Worm (Caenorhabditis elegans) whole organism, L4/young adult: ENCODE measurements around the gene zer-1.

Experiments used
- W03F9.2 ChIP-seq: fragments of 150-350 bp; optimal IDR thresholded peaks from 2 replicates; lab custom pipeline; 2014; ENCODE audit warnings: missing biosample characterization, missing genetic modification characterization
- dao-5 ChIP-seq: sonication (generic microtip); optimal IDR thresholded peaks from 2 replicates; lab custom pipeline; 2016; ENCODE audit warnings: missing genotype, missing genetic modification characterization, moderate library complexity, missing compliant biosample characterization
- him-1 ChIP-seq: sonication (generic microtip); optimal IDR thresholded peaks from 2 replicates; lab custom pipeline; 2016; ENCODE audit warnings: missing genotype, missing genetic modification reagents, missing genetic modification characterization, missing compliant biosample characterization

DNA sequence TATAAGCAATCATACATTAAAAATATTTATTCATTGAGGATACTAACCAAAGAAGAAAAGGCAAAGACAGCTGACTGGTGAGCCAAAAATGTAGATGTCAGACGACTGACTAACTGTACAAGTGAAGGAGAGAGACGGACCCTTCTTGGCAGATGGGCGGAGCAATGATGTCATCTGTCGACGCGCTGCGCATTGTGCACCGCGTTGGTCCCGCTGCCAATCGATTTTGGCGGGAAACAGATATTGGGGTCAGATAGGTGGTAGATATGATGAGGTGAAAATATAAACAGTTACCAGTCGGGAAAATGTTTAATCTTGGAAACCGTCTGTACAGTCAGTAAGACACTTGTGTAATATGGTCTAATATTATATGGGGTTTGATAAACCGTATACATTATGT lies 16.7 kb downstream of the zer-1 start, which contains the start of gene T24C4.2:
- TF ChIP-seq dao-5 (tag; lab: Kevin White, UChicago) (no peak), him-1 (tag; lab: Kevin White, UChicago) (no peak), W03F9.2 (no peak)
